Fruit fly (Drosophila melanogaster): Measurements from ENCODE around the gene IKKbeta.

The IKKbeta gene

DNA sequence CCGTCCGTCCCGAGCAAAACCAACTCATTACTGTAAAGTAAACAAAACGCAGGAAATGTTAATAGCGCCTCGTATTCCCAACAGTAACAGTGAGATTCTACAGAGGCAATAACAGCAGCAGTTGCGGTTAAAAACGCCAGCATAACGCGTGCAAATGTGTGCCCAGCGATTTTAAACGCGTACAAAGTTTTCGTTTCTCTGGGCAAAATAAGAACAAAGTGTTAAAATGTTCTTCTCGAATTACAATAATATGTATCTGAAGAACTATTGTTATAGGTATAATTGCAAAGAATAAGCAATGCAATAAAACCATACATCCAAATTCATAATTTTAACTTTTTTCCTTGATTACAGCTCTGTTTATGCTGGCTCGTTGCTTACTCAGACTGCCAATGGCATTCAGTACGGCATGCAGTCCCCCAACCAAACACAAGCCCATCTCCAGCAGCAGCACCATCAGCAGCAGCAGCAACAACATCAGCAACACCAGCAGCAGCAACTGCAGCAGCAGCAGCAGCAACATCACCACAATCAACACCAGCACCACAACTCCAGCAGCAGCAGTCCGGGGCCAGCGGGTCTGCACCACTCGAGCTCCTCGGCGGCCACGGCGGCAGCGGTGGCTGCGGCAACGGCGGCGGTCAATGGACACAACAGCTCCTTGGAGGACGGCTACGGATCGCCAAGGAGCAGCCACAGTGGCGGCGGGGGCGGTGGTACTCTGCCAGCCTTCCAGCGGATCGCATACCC lies 50.1 kb downstream of the IKKbeta start:
- no peak for TF ChIP-seq CG17801 (GFP tag; optimal IDR thresholded peaks at IDR 0.05; ENCODE audit: partially characterized antibody)

All from ovary, adult (tissue).